Worm (Caenorhabditis elegans): Measurements from ENCODE around the gene tmem-131.

- TF ChIP-seq ceh-36 (tag; optimal IDR thresholded peaks at IDR 0.05), result no peak
- TF ChIP-seq ama-1 (optimal IDR thresholded peaks at IDR 0.05), result no peak
- no peak for TF ChIP-seq tbx-37 (GFP tag; conservative IDR thresholded peaks at IDR 0.05)
- TF ChIP-seq tbx-11 (GFP tag; IDR thresholded peaks at IDR 0.05), result no peak
- TF ChIP-seq pes-1 (GFP tag; IDR thresholded peaks at IDR 0.05), result no peak
Observed at ce11 chrIII:4987666-4988065, 10.3 kb downstream of the tmem-131 start.
